Worm (Caenorhabditis elegans) whole organism, mixed stage, embryonic: ENCODE results near the gene H35B03.1.

Experiments used
- M03D4.4 ChIP-seq: sonication (generic microtip); optimal IDR thresholded peaks from 2 replicates; lab custom pipeline; 2017; ENCODE audit warnings: mild to moderate bottlenecking, missing genetic modification characterization, missing compliant biosample characterization
- bed-3 ChIP-seq: fragments of 200-800 bp; sonication (Bioruptor generic); optimal IDR thresholded peaks from 3 replicates; lab custom pipeline; 2018; ENCODE audit warnings: mild to moderate bottlenecking, missing genetic modification characterization, moderate library complexity, missing compliant biosample characterization
- blmp-1 ChIP-seq: fragments of 150-350 bp; optimal IDR thresholded peaks from 2 replicates; lab custom pipeline; 2014; ENCODE audit warnings: missing biosample characterization, missing genetic modification characterization
- ceh-39 ChIP-seq: fragments of 150-350 bp; optimal IDR thresholded peaks from 2 replicates; lab custom pipeline; 2014; ENCODE audit warnings: missing biosample characterization, missing genetic modification characterization
- ceh-43 ChIP-seq: fragments of 200-800 bp; sonication (Bioruptor generic); optimal IDR thresholded peaks from 2 replicates; lab custom pipeline; 2018; ENCODE audit warnings: mild to moderate bottlenecking, missing genetic modification characterization, moderate library complexity, missing compliant biosample characterization
- ces-1 ChIP-seq: fragments of 150-350 bp; optimal IDR thresholded peaks from 2 replicates; lab custom pipeline; 2014; ENCODE audit warnings: missing biosample characterization, missing genetic modification reagents, missing genetic modification characterization
- drap-1 ChIP-seq: fragments of 200-800 bp; sonication (Bioruptor generic); optimal IDR thresholded peaks from 3 replicates; lab custom pipeline; 2018; ENCODE audit warnings: mild to moderate bottlenecking, missing genetic modification characterization, missing compliant biosample characterization
- elt-1 ChIP-seq: sonication (generic microtip); optimal IDR thresholded peaks from 2 replicates; lab custom pipeline; 2017; ENCODE audit warnings: missing genetic modification characterization, mild to moderate bottlenecking, missing compliant biosample characterization, antibody characterized with exemption, moderate library complexity, borderline replicate concordance; ENCODE audit not compliant: insufficient read depth
- elt-3 ChIP-seq: fragments of 150-350 bp; optimal IDR thresholded peaks from 2 replicates; lab custom pipeline; 2014; ENCODE audit warnings: missing biosample characterization, missing genetic modification characterization
- flh-1 ChIP-seq: fragments of 200-800 bp; sonication (Bioruptor generic); optimal IDR thresholded peaks from 2 replicates; lab custom pipeline; 2018; ENCODE audit warnings: mild to moderate bottlenecking, missing genetic modification characterization, moderate library complexity, missing compliant biosample characterization
- hlh-1 ChIP-seq: fragments of 150-350 bp; optimal IDR thresholded peaks from 2 replicates; lab custom pipeline; 2014; ENCODE audit warnings: missing biosample characterization, missing genetic modification reagents, missing genetic modification characterization
- lin-13 ChIP-seq: fragments of 150-350 bp; optimal IDR thresholded peaks from 2 replicates; lab custom pipeline; 2014; ENCODE audit warnings: missing biosample characterization, missing genetic modification characterization
- lin-32 ChIP-seq: fragments of 200-800 bp; sonication (Bioruptor generic); optimal IDR thresholded peaks from 2 replicates; lab custom pipeline; 2018; ENCODE audit warnings: mild to moderate bottlenecking, missing genetic modification characterization, missing compliant biosample characterization
- lsy-2 ChIP-seq: fragments of 150-350 bp; optimal IDR thresholded peaks from 2 replicates; lab custom pipeline; 2014; ENCODE audit warnings: missing biosample characterization, missing genetic modification characterization
- mab-5 ChIP-seq: fragments of 150-350 bp; optimal IDR thresholded peaks from 2 replicates; lab custom pipeline; 2014; ENCODE audit warnings: missing biosample characterization, missing genetic modification characterization
- mep-1 ChIP-seq: fragments of 150-350 bp; optimal IDR thresholded peaks from 2 replicates; lab custom pipeline; 2017; ENCODE audit warnings: missing biosample characterization, missing genetic modification reagents, missing genetic modification characterization, inconsistent platforms
- mls-2 ChIP-seq: sonication (generic microtip); optimal IDR thresholded peaks from 2 replicates; lab custom pipeline; 2016; ENCODE audit warnings: mild to moderate bottlenecking, missing genetic modification characterization, moderate library complexity, missing compliant biosample characterization
- nhr-2 ChIP-seq: fragments of 150-350 bp; optimal IDR thresholded peaks from 2 replicates; lab custom pipeline; 2014; ENCODE audit warnings: missing biosample characterization, missing genetic modification characterization
- nhr-28 ChIP-seq: fragments of 150-350 bp; optimal IDR thresholded peaks from 2 replicates; lab custom pipeline; 2014; ENCODE audit warnings: missing biosample characterization, missing genetic modification characterization
- nhr-76 ChIP-seq: sonication (generic microtip); optimal IDR thresholded peaks from 2 replicates; lab custom pipeline; 2017; ENCODE audit warnings: missing biosample characterization, missing genetic modification characterization
- pha-4 ChIP-seq: fragments of 150-350 bp; optimal IDR thresholded peaks from 2 replicates; lab custom pipeline; 2018; ENCODE audit warnings: missing biosample characterization, missing genetic modification reagents, missing genetic modification characterization
- sem-2 ChIP-seq: fragments of 200-800 bp; sonication (Bioruptor generic); optimal IDR thresholded peaks from 2 replicates; lab custom pipeline; 2018; ENCODE audit warnings: mild to moderate bottlenecking, missing genetic modification characterization, missing compliant biosample characterization
- snpc-4 ChIP-seq: fragments of 150-350 bp; optimal IDR thresholded peaks from 2 replicates; lab custom pipeline; 2014; ENCODE audit warnings: missing biosample characterization, missing genetic modification characterization
- sptf-1 ChIP-seq: sonication (generic microtip); optimal IDR thresholded peaks from 2 replicates; lab custom pipeline; 2017; ENCODE audit warnings: mild to moderate bottlenecking, missing genetic modification characterization, moderate library complexity, missing compliant biosample characterization
- tbx-8 ChIP-seq: fragments of 200-800 bp; sonication (Bioruptor generic); optimal IDR thresholded peaks from 2 replicates; lab custom pipeline; 2018; ENCODE audit warnings: mild to moderate bottlenecking, missing genetic modification characterization, moderate library complexity, missing compliant biosample characterization
- unc-120 ChIP-seq: sonication (generic microtip); optimal IDR thresholded peaks from 2 replicates; lab custom pipeline; 2017; ENCODE audit warnings: missing genetic modification characterization, missing compliant biosample characterization; ENCODE audit not compliant: poor library complexity, severe bottlenecking
- unc-39 ChIP-seq: fragments of 150-350 bp; optimal IDR thresholded peaks from 2 replicates; lab custom pipeline; 2014; ENCODE audit warnings: missing biosample characterization, missing genetic modification characterization
- unc-62 ChIP-seq: fragments of 150-350 bp; optimal IDR thresholded peaks from 2 replicates; lab custom pipeline; 2014; ENCODE audit warnings: missing biosample characterization, missing genetic modification reagents, missing genetic modification characterization
- zip-8 ChIP-seq: fragments of 150-350 bp; optimal IDR thresholded peaks from 2 replicates; lab custom pipeline; 2014; ENCODE audit warnings: missing biosample characterization, missing genetic modification characterization
- ztf-11 ChIP-seq: fragments of 150-350 bp; optimal IDR thresholded peaks from 2 replicates; lab custom pipeline; 2014; ENCODE audit warnings: missing biosample characterization, missing genetic modification characterization

The H35B03.1 gene

DNA sequence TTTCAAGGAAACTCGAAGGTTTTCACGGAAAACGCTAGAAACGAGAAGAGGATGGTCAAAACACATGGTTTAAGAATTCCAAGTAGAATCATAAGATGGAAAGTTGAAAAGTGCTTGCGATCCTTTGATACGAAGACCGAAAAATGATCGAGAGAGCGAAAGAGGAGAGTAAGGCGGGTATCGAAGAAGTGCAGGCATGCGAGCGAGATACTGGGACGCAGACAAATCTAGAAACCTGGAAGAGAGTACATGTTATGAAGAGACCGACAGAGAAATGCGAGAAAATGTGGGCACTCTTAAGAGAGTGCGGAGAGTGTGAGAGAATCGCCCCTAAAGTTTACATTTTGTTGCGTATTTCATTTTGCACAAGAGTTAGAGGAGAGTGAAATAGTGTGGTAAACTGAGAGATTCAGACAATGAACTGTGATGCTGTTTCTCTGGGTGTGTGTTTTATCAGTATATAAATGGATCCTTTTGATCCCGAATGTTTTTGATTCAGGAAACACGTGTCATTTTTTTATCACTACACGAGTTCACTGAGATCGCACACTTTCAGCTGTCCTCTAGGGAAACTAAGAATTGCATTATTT is 28.6 kb downstream of the H35B03.1 start (continued):
- TF ChIP-seq unc-120 (tag; lab: Kevin White, UChicago) (peak; percentile 76), sptf-1 (tag; lab: Kevin White, UChicago) (peak; percentile 11), ceh-39 (tag; lab: Kevin White, UChicago) (no peak), drap-1 (no peak), blmp-1 (tag; lab: Kevin White, UChicago) (no peak), mab-5 (tag; lab: Kevin White, UChicago) (no peak)

DNA sequence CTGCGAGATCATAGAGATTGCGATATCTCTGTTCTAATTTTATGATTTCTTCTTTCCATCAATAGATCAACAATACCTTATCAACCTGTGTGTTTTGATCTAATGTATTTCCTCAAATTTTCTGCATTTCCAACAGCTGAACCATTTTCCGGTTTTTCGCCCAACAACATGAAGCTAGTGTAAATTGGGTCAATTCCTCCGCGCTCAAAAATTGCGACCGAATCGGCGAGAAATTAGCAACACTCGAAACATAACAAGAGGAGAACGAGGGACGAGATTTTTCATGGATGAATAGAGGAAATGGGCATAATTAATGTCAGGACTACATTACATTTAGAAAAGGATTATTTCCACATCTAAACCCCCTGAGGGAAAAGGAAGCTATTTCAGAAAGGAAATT is 29.4 kb downstream of the H35B03.1 start:
- TF ChIP-seq mls-2: peak; percentile 13
- no peak for TF ChIP-seq ceh-39 (tag; lab: Kevin White, UChicago)
- peak; percentile 56 for TF ChIP-seq ces-1 (GFP tag; lab: Kevin White, UChicago)

DNA sequence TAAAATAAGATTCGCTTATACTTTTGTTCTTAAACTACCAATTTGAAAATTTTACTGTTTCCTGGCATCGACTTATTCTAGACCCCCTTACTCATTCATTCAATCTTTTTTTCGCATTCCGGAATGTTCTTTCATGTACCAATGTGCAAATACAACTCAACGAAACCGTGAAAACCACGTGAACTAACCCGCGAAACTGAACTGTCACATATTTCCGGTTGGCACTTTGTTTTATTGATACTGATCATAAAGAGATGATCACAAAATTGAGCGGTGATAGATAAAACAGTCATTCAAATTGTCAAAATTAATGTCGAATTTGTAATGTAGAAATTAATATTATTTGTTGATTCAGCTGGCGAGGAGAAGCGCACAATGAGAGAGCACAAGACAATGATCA is 30.5 kb downstream of the H35B03.1 start:
- TF ChIP-seq ztf-11 (tag; lab: Kevin White, UChicago): no peak
- TF ChIP-seq elt-3 (tag; lab: Kevin White, UChicago): no peak
- no peak for TF ChIP-seq mls-2
- TF ChIP-seq ceh-39 (tag; lab: Kevin White, UChicago): no peak
- TF ChIP-seq tbx-8: no peak
- no peak for TF ChIP-seq sptf-1 (tag; lab: Kevin White, UChicago)
- no peak for TF ChIP-seq unc-120 (tag; lab: Kevin White, UChicago)
- TF ChIP-seq flh-1 (GFP tag; lab: Kevin White, UChicago): no peak
- TF ChIP-seq zip-8 (tag; lab: Kevin White, UChicago): no peak
- no peak for TF ChIP-seq pha-4 (tag; lab: Kevin White, UChicago)
- TF ChIP-seq nhr-2: no peak
- TF ChIP-seq mep-1 (tag; lab: Kevin White, UChicago): no peak
- TF ChIP-seq sem-2 (GFP tag; lab: Kevin White, UChicago): no peak
- TF ChIP-seq ceh-43 (GFP tag; lab: Kevin White, UChicago): no peak
- no peak for TF ChIP-seq lin-13 (tag; lab: Kevin White, UChicago)
- no peak for TF ChIP-seq nhr-28
- no peak for TF ChIP-seq lsy-2 (tag; lab: Kevin White, UChicago)

DNA sequence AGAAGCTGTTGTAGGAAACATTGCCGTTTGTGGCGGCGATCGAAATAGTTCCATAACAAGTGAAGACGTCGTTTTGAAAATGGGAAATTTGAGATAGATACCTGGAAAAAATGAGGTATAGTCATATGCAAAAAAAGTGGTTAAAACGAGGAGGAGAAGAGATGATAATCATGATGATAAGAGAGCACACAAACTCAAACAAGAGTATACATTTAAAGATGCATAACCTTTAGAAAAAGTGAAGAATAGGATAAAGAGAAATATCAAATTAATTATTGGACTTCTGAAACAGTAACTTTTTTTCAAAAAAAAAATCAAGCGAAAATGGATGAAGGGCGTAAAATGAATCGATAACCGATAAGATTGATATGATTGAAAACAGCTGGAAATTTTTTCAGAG is 32.4 kb downstream of the H35B03.1 start, which contains the start of gene nhr-46:
Gene nhr-46, minus strand, starts transcription at position 101 of the 400 bp plus-strand sequence.
- TF ChIP-seq sem-2 (GFP tag; lab: Kevin White, UChicago) (no peak), ceh-39 (tag; lab: Kevin White, UChicago) (no peak), unc-120 (tag; lab: Kevin White, UChicago) (no peak), nhr-76 (tag; lab: Kevin White, UChicago) (no peak), snpc-4 (tag; lab: Kevin White, UChicago) (no peak), unc-39 (tag; lab: Kevin White, UChicago) (no peak), unc-62 (GFP tag; lab: Kevin White, UChicago) (no peak), zip-8 (tag; lab: Kevin White, UChicago) (no peak), flh-1 (GFP tag; lab: Kevin White, UChicago) (no peak), lin-32 (GFP tag; lab: Kevin White, UChicago) (no peak), nhr-28 (no peak), lin-13 (tag; lab: Kevin White, UChicago) (no peak), M03D4.4 (tag; lab: Kevin White, UChicago) (no peak), sptf-1 (tag; lab: Kevin White, UChicago) (no peak)

DNA sequence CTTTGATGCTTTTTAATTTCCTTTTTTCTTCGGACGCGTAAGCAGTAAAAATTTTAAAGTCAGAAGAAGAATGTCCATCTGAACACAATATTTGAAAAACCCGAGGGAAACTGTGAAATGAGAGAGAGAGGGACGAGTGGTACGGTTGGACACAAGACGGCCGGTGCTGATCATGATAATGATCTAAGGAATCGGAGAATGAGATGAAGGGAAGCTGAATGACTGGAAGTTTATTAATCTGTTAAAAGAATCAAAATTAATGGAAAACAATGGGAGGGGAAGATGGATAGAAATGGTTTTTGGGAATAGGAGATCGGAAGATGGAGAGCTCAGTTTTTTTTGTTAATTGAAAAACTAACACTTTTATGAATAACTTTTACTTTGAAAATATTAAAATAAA is 33.3 kb downstream of the H35B03.1 start:
- TF ChIP-seq elt-1 (tag; lab: Kevin White, UChicago) (peak; percentile 66), unc-62 (GFP tag; lab: Kevin White, UChicago) (no peak)

DNA sequence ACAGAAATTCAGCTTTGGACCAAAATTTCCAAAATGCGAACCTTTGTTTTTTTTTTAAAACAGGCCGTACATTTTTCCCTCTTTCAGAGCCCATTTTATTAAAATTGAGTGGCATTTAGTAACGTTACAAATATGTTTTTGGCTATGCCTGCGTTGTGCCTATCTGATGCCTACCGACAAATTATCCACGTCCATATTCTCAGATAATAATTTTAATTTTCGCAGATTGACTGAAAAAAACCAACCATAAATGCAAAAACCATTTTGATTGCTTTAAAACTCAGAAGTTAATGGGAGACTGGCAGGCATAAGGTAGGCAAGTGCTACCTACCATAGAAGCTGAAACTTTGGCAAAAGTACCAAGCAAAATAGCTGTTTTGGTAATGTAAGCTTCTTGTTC is 35.3 kb downstream of the H35B03.1 start:
- no peak for TF ChIP-seq elt-3 (tag; lab: Kevin White, UChicago)
- TF ChIP-seq hlh-1 (tag; lab: Kevin White, UChicago): no peak
- no peak for TF ChIP-seq mep-1 (tag; lab: Kevin White, UChicago)
- TF ChIP-seq ceh-43 (GFP tag; lab: Kevin White, UChicago): no peak
- no peak for TF ChIP-seq unc-120 (tag; lab: Kevin White, UChicago)
- TF ChIP-seq bed-3: no peak
- no peak for TF ChIP-seq nhr-76 (tag; lab: Kevin White, UChicago)
- no peak for TF ChIP-seq ztf-11 (tag; lab: Kevin White, UChicago)
- no peak for TF ChIP-seq tbx-8
- TF ChIP-seq flh-1 (GFP tag; lab: Kevin White, UChicago): no peak
- TF ChIP-seq, all 35 proteins: peak for 0
